Worm (Caenorhabditis elegans): ENCODE data around the gene K08H10.6.

ce11 chrV:10019083-10019624, 23.5 kb upstream of the K08H10.6 start:
- TF ChIP-seq fos-1 (tag; optimal IDR thresholded peaks at IDR 0.05) (no peak), aly-2 (tag; optimal IDR thresholded peaks at IDR 0.05) (no peak), nhr-77 (tag; optimal IDR thresholded peaks at IDR 0.05) (no peak), nhr-237 (tag; optimal IDR thresholded peaks at IDR 0.05) (no peak), lsy-2 (tag; optimal IDR thresholded peaks at IDR 0.05) (no peak), ztf-4 (tag; optimal IDR thresholded peaks at IDR 0.05) (no peak)

All from whole organism, L2 larva.